Worm (Caenorhabditis elegans) whole organism, dauer: ENCODE results near the gene ZK813.6.

Source experiments
- unc-62 ChIP-seq: sonication (generic microtip); optimal IDR thresholded peaks from 2 replicates; lab custom pipeline; 2017; ENCODE audit warnings: missing biosample characterization, missing genetic modification reagents, missing genetic modification characterization

The ZK813.6 gene

DNA sequence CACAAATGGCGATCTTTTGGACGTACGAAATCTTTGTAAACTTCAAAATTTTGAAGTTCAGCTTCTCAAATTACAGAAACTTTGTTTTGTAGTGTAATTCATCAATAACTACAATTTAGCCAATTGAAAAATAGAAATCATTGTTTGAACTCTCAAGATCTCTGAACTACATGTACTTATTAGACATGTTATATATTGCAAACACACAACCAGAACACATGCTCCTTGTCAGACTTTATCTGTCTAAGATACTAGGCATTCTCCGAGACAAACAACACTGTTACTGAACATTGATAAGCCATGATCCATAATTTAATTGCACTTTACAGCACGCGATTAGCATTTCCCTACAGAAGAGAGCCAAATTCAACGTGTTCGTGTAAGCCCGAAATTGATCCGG, at the start of gene ZK813.6:
Gene ZK813.6 (plus strand): TSS at position 301 of the 400 bp plus-strand sequence.
- TF ChIP-seq unc-62 (GFP tag; lab: Kevin White, UChicago), result no peak

DNA sequence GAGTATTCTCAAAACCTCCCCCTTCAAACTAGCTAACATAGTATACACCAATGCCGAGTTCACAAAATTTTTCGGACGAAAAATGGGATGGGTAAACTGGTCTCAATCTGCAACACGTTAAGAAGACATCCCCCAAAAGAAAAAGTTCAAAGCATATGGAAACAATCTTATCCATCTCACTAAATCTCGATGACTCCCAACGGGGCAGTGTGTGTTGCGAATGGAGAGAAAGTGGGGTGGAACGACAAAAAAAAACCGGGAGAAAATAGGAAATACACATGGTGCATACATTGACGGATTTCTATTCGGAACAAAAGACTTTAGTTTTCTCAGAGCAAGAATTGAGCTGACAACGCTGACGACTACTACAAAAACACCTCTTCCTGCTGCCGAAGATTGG, 49.3 kb upstream of the ZK813.6 start:
- no peak for TF ChIP-seq unc-62 (GFP tag; lab: Kevin White, UChicago)

DNA sequence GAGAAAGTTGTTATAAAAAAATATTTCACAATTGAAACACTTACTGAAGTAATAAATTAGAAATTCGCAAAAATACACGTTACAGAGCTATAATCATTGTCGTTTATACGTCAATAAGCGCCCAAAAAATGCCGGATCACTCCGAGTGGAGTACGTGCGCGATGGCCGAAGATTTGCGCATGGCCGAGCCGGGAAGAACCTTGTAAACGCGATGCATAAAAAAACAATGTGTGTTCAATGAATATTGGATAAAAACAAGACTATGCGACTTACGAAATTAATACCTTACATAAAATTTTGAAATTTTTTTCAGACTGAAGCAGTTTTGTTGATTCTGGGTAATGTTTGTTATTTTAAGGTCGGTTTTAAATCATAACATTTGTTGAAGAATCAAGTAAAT, 45.5 kb upstream of the ZK813.6 start, which contains the start of gene sorf-1:
Gene sorf-1 (minus strand): TSS at position 135 of the 400 bp plus-strand sequence.
- no peak for TF ChIP-seq unc-62 (GFP tag; lab: Kevin White, UChicago)

DNA sequence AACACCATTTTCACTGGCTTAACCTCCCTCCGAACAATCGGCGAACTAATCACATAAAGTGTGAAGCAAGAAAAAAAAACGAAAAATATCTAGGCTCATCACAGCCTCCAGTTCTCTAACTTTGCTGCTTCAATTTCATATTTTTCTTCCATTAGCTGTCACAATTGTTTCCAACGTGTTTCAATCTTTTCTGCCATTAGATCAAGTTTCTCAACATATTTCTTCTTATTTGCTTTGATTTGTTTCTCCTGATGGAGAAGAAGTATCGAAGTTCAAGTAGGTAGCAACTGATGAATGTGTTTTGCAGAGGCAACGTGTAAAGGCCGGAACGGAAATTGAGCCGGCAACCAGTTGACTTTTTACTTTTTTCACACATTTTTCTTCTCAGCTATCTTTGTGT, 44.4 kb upstream of the ZK813.6 start, which contains the start of gene ZK563.7:
Gene ZK563.7 (plus strand): TSS at position 301 of the 400 bp plus-strand sequence.
- TF ChIP-seq unc-62 (GFP tag; lab: Kevin White, UChicago), result no peak

DNA sequence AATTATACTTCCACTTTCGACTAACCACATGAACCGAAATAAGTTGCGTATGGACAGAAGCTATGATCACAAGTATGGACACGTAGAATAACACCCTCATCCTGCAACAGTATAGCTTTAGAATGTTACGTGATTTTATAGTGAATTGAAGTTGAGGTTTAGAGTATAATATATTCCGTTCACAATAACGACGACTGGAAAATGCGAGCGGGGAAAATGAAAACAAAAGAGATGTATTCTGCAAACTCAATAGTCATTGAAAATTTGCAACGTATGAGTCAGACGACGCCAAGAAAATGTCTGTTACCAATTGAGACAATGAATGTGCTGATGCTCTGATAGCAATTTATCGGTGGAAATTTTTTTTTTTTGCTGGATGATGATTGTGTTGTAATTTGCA, 39.3 kb upstream of the ZK813.6 start, which contains the start of gene acp-1:
Gene acp-1 (minus strand): TSS at position 101 of the 400 bp plus-strand sequence.
- TF ChIP-seq unc-62 (GFP tag; lab: Kevin White, UChicago), result no peak

DNA sequence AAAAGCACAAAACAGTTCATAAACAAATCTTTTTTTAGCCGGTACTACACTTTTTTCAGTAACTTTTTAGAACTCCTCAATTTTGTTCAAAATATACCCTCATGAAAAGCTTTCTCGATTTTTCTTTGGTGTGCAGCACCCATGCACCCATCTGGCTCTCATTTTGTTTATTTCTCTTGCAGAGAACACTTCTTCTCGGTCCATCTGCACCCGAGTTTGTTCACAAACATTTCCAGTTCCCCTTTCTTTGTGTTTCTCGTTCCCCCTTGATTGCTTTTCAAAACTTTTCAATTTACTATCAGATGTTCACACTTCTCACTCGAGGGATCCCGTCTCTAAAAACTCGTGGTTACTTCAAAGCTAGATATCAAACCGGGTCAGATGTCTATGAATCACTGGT, 31.1 kb upstream of the ZK813.6 start, which contains the start of gene slcf-2:
Gene slcf-2 (plus strand): TSS at position 301 of the 400 bp plus-strand sequence.
- TF ChIP-seq unc-62 (GFP tag; lab: Kevin White, UChicago), result no peak

DNA sequence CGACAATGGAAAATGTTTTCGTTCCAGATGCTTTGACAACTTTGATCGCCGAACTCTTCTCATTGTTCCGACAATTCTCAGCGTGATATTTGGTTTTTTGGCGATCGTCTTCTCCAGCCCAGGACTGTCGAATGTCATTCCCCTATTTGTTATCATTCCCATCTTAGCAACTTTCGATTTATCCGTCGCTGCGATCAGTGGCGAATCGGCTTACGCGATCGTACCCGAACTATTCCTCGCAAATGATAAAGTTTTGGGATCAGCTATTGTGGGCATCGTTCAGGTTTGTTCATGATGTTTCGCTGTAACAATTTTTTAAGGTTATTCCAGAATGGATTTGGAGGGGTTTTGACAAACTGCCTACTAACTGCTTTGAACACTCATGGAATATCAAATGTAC, 27.9 kb upstream of the ZK813.6 start:
- no peak for TF ChIP-seq unc-62 (GFP tag; lab: Kevin White, UChicago)

DNA sequence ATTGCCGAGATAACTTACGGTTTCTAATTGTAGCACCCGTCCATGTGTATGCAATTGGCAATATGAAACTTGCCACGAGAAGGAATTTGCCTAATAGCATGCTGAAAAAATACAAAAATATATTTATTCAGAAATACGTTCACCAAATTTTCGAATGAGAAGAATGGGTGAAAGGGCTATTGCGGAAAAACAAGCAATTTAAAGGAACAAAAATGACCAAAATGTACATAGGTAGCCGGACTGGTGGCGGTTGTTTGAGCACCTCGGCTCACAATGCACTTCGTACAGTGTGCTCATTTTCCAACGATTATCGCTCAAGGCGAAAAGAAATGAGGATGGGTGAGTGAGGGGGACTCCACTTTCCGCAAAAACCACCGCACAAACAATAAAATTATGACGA, 24.7 kb upstream of the ZK813.6 start, which contains the start of gene cht-1:
Gene cht-1 (minus strand): TSS at position 101 of the 400 bp plus-strand sequence.
- no peak for TF ChIP-seq unc-62 (GFP tag; lab: Kevin White, UChicago)

DNA sequence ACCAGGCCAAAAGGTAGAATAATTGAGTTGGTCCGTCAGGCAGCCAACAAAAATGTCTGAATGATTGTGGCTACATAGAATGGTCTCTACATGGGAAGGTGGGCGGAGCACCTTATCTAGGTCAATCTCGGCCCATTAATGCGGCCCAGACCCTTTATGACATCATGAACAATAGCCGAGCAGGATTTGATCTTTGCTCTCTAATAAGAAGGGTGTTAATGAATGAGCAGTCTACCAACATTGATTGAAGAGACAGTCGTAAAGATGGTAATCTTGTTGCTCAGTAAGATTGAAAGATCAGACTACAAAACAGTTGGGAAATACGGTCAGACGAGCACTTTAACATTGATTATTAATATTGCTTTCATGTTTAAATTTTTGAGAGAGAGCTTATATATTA, 24.2 kb upstream of the ZK813.6 start:
- no peak for TF ChIP-seq unc-62 (GFP tag; lab: Kevin White, UChicago)

DNA sequence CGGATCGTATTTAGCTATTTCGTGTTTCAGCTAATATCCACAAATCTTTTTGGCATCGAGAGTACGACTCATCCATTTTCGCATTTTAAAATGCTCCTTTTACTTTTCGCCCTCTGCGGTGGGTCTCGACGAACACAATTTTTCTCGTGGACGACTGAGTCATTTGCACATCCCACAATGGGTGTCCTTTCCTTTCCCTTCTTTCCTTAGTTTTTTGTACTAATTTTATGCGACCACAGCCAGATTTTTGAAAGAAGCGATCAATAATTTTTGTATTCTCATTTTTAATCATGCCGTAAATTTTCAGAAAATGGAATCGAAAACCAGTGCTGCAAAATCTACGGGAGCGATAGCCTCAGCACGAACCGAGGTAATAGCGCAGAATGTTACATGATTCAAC, 22.9 kb upstream of the ZK813.6 start, which contains the start of gene C04F6.9:
Gene C04F6.9 (plus strand): TSS at position 301 of the 400 bp plus-strand sequence.
- TF ChIP-seq unc-62 (GFP tag; lab: Kevin White, UChicago), result no peak

DNA sequence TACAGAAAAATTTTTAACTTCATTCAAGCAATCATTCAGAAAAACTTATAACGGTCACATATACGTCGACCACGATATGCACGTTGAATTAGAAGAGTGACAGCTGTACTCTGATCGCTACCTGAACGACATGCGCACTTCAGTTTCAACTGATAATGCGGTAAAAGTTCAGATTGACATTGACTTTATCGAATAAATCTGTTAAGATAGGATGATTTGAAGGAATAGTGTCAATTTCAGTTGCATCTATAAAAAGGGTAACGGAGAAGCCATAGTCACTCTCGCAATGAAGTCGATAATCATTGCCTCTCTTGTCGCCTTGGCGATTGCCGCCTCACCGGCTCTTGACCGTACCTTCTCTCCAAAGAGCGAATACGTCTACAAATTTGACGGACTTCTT, 21.4 kb upstream of the ZK813.6 start, which contains the start of gene vit-5:
Gene vit-5 (plus strand): TSS at position 277 of the 400 bp plus-strand sequence.
- TF ChIP-seq unc-62 (GFP tag; lab: Kevin White, UChicago), result no peak

DNA sequence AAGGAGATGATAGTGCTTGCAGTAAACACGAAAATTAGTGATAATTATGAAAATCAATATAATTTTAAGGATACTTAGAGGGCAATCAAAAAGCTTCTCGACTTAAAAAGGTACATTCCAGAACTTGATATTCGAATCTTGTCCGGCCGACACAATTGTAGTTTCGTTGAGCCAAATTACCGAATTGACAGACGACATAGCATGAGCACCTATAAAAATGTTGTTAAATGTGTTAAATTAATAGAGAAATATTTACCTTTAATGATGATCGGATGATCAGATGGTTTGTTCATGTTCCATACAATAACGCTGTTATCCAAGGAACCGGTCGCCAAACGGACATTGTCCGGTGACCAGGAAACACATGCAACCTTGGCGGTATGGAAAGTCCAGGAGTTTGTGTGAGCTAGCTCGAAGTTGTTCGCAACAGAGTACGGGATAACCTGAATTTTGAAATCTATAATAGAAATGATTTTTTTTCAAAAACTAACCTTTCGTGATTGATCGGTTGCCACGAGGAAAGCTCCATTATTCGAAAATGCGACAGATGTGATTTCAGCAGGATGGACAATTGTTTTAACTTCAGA, 15.8 kb upstream of the ZK813.6 start:
- no peak for TF ChIP-seq unc-62 (GFP tag; lab: Kevin White, UChicago)

DNA sequence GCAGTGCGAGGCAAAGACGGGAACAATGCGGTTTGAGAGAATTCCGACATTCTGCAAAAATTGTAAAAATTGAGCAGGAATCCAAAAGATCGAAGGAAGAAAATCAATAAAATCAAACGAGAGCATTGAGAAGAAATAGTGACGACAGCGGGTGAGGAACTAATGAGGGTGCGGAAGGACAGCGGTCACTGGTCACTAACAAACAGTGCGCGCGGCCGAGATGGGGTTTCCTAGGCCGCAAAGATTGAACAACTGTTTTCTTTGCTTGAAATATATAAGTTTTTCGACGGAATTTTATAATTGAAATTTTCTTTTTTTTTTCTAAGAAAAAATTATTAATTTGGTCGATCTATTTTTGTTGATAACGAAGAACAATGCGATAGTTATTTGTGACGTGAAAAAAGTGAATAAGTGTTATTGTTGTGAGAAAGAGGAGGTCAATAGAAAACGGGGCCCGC, 13.0 kb upstream of the ZK813.6 start, which contains the start of gene unc-78:
Gene unc-78 (minus strand): TSS at position 51 of the 458 bp plus-strand sequence.
- no peak for TF ChIP-seq unc-62 (GFP tag; lab: Kevin White, UChicago)

DNA sequence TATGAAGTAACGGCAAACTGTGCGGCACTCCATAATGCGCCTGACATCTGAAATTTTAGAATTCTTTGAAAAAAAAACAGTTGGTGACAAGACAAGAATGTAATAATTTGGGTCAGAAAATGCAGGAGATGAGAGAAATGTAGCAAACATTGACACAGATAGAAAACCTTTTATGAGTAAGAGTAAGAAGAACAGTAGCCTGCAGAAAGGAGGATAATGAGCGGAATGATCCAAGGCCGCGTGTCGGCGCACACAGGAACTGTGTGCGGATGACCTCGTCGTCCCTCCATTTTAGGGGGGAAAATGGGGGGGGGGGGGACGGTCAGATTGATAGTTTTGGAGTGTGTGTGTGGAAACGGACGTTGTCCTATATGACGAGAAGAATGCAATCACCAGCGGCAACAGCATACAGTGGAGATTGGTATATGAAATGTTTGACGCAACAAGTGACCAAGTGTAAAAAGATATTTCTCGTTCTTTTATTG, 9.9 kb upstream of the ZK813.6 start, which contains the start of gene dhs-27:
Gene dhs-27 (minus strand): TSS at position 51 of the 485 bp plus-strand sequence.
- TF ChIP-seq unc-62 (GFP tag; lab: Kevin White, UChicago), result no peak

DNA sequence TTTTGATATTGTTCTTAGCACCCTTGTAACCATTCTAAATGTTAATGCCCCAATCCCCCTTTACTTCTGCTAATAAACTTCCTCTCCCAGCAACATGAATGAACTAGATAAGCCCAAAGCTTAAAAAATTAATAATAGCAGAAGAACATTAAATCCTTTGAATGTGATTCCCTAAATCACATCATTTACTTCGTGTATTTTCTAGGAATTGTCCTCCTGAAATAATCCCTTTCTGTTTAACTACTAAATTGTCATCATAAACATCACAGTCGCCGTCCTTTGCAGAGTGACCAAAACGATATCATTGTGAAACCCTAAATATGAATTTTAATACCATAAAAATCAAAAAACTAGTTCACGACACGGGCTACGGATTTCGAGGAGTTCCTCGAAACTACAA, 8.6 kb upstream of the ZK813.6 start:
- TF ChIP-seq unc-62 (GFP tag; lab: Kevin White, UChicago), result no peak

DNA sequence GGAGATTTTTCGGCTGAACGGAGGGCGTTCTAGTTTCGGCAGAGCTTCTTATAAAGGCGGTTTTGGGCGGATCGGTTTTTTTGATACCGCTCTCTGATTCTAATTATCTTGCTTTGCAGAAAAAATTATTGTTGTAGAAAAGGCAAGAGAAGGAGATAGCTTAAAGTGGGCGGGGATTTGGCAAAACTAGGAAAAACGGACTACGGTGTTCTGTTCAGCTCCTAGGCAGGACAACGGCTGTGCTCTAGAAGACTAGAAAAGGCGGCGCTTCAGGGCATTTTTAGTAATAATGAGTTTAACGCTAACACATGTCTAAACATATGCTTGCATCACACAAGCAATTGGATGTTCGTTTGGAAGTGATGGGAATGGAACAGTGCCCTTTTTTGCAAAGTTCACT, 5.5 kb upstream of the ZK813.6 start, which contains the start of gene C04F6.7:
Gene C04F6.7 (minus strand): TSS at position 101 of the 400 bp plus-strand sequence.
- TF ChIP-seq unc-62 (GFP tag; lab: Kevin White, UChicago), result no peak
